Worm (Caenorhabditis elegans) whole organism, L4 larva: ENCODE measurements around the gene hmp-1.

ENCODE experiments used
- F49E8.2 ChIP-seq: sonication (generic microtip); optimal IDR thresholded peaks from 2 replicates; lab custom pipeline; 2016; ENCODE audit warnings: missing compliant biosample characterization, mild to moderate bottlenecking, missing genetic modification characterization, borderline replicate concordance
- dpl-1 ChIP-seq: fragments of 150-350 bp; optimal IDR thresholded peaks from 2 replicates; lab custom pipeline; 2014; ENCODE audit warnings: missing biosample characterization, missing genetic modification reagents, missing genetic modification characterization
- fos-1 ChIP-seq: fragments of 150-350 bp; optimal IDR thresholded peaks from 2 replicates; lab custom pipeline; 2014; ENCODE audit warnings: missing biosample characterization, missing genetic modification characterization
- nhr-237 ChIP-seq: sonication (generic microtip); optimal IDR thresholded peaks from 2 replicates; lab custom pipeline; 2017; ENCODE audit warnings: missing biosample characterization, missing genetic modification characterization
- unc-130 ChIP-seq: sonication (generic microtip); optimal IDR thresholded peaks from 2 replicates; lab custom pipeline; 2016; ENCODE audit warnings: missing genetic modification reagents, missing genetic modification characterization, missing compliant biosample characterization

DNA sequence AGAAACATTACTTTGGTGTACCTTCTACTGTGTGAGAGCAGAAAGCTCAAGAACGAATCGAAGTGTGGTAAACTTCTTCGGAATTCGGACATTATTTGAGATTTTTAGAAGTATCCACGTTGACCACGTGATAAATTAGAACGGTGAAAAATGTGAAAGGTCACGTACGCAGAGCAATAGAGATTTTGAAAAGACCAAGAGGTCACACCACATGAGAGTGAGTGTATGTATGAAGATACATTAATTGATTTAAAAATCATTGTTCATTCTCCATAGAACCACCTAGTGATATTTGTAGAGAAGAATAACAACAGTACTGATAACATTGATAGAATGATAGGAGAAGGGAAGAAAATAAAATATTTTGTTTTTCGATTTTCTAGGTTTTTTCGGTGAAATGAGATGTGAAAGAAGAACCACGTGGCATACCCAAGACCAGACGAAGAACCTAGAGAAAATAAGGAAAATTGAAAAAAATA lies 23.2 kb upstream of the hmp-1 start, which contains the start of gene pyc-1:
- TF ChIP-seq unc-130: no peak
- TF ChIP-seq dpl-1: no peak
- no peak for TF ChIP-seq nhr-237 (tag; lab: Kevin White, UChicago)
- no peak for TF ChIP-seq fos-1 (tag; lab: Kevin White, UChicago)
- TF ChIP-seq F49E8.2: no peak
